Fruit fly (Drosophila melanogaster) whole organism, adult: Measurements from ENCODE around the gene CG12147.
A peak's percentile ranks its signal among the peaks of the same experiment; 100 is the strongest.

Source experiments
- CG12768 ChIP-seq: fragments of 200-800 bp; sonication (Bioruptor generic); optimal IDR thresholded peaks from 2 replicates; lab custom pipeline; 2017; ENCODE audit warnings: missing biosample characterization, missing genetic modification characterization, mild to moderate bottlenecking, moderate library complexity, missing genetic modification reagents
- CG14711 ChIP-seq: fragments of 200-800 bp; sonication (Bioruptor generic); optimal IDR thresholded peaks from 2 replicates; lab custom pipeline; 2018; ENCODE audit warnings: missing biosample characterization, mild to moderate bottlenecking, missing genetic modification characterization, moderate library complexity
- CG33017 ChIP-seq: fragments of 200-800 bp; sonication (Bioruptor generic); optimal IDR thresholded peaks from 2 replicates; lab custom pipeline; 2018; ENCODE audit warnings: missing biosample characterization, mild to moderate bottlenecking, missing genetic modification characterization, moderate library complexity
- CG5204 ChIP-seq: fragments of 200-800 bp; sonication (Bioruptor generic); optimal IDR thresholded peaks from 2 replicates; lab custom pipeline; 2016; ENCODE audit warnings: missing biosample characterization, missing genetic modification characterization
- Mnt ChIP-seq: fragments of 200-800 bp; sonication (Bioruptor generic); optimal IDR thresholded peaks from 2 replicates; lab custom pipeline; 2016; ENCODE audit warnings: missing biosample characterization, mild to moderate bottlenecking, missing genetic modification characterization
- kay ChIP-seq: fragments of 200-800 bp; sonication (Bioruptor generic); peaks from one replicate; lab custom pipeline; 2016; ENCODE audit warnings: missing biosample characterization, missing genetic modification characterization, borderline replicate concordance
- pad ChIP-seq: fragments of 200-800 bp; sonication (Bioruptor generic); optimal IDR thresholded peaks from 3 replicates; lab custom pipeline; 2017; ENCODE audit warnings: missing biosample characterization, missing genetic modification characterization, mild to moderate bottlenecking, moderate library complexity, missing genetic modification reagents
- toe ChIP-seq: fragments of 200-800 bp; sonication (Bioruptor generic); optimal IDR thresholded peaks from 2 replicates; lab custom pipeline; 2016; ENCODE audit warnings: missing biosample characterization, missing genetic modification characterization

- no peak for TF ChIP-seq kay (GFP tag; lab: Kevin White, UChicago)
- TF ChIP-seq CG14711 (tag; lab: Kevin White, UChicago), result peak; percentile 26
- no peak for TF ChIP-seq CG5204 (GFP tag; lab: Kevin White, UChicago)
- no peak for TF ChIP-seq toe
- TF ChIP-seq CG33017 (tag; lab: Kevin White, UChicago), result no peak
- TF ChIP-seq CG12768 (GFP tag; lab: Kevin White, UChicago), result peak; percentile 59
- TF ChIP-seq pad (GFP tag; lab: Kevin White, UChicago), result peak; percentile 19
- TF ChIP-seq Mnt (GFP tag; lab: Kevin White, UChicago), result peak; percentile 28
These were observed 47.5 kb upstream of the CG12147 start, which contains the start of the genes CG45100, HDAC3 and Hcs for dm6 chr3R:5474551-5474950.
